Worm (Caenorhabditis elegans) whole organism, late embryonic: ENCODE data around the gene nhr-219.

Experiments
- K02D7.2 ChIP-seq: sonication (generic microtip); optimal IDR thresholded peaks from 2 replicates; lab custom pipeline; 2017; ENCODE audit warnings: mild to moderate bottlenecking, missing genetic modification characterization, missing compliant biosample characterization
- K09A11.1 ChIP-seq: sonication (generic microtip); optimal IDR thresholded peaks from 2 replicates; lab custom pipeline; 2017; ENCODE audit warnings: antibody characterized with exemption, mild to moderate bottlenecking, missing genetic modification characterization, missing compliant biosample characterization; ENCODE audit not compliant: insufficient read depth
- T23F11.4 ChIP-seq: fragments of 200-800 bp; sonication (Bioruptor generic); optimal IDR thresholded peaks from 2 replicates; lab custom pipeline; 2018; ENCODE audit warnings: mild to moderate bottlenecking, missing genetic modification characterization, missing compliant biosample characterization
- Y22D7AL.16 ChIP-seq: sonication (generic microtip); optimal IDR thresholded peaks from 2 replicates; lab custom pipeline; 2016; ENCODE audit warnings: missing genetic modification characterization, missing compliant biosample characterization
- ama-1 ChIP-seq: fragments of 150-350 bp; optimal IDR thresholded peaks from 2 replicates; lab custom pipeline; 2014
- ceh-18 ChIP-seq: sonication (generic microtip); optimal IDR thresholded peaks from 2 replicates; lab custom pipeline; 2016; ENCODE audit warnings: missing genetic modification characterization, missing compliant biosample characterization
- ceh-19 ChIP-seq: fragments of 200-800 bp; sonication (Bioruptor generic); optimal IDR thresholded peaks from 2 replicates; lab custom pipeline; 2018; ENCODE audit warnings: mild to moderate bottlenecking, missing genetic modification characterization, missing compliant biosample characterization
- ceh-2 ChIP-seq: sonication (generic microtip); optimal IDR thresholded peaks from 2 replicates; lab custom pipeline; 2016; ENCODE audit warnings: missing genotype, missing genetic modification characterization, missing compliant biosample characterization
- ceh-22 ChIP-seq: sonication (generic microtip); optimal IDR thresholded peaks from 2 replicates; lab custom pipeline; 2017; ENCODE audit warnings: missing biosample characterization, missing genetic modification characterization
- ceh-24 ChIP-seq: sonication (generic microtip); optimal IDR thresholded peaks from 2 replicates; lab custom pipeline; 2016; ENCODE audit warnings: mild to moderate bottlenecking, missing genetic modification characterization, missing compliant biosample characterization
- ceh-34 ChIP-seq: sonication (generic microtip); optimal IDR thresholded peaks from 2 replicates; lab custom pipeline; 2016; ENCODE audit warnings: mild to moderate bottlenecking, missing genetic modification characterization, missing compliant biosample characterization
- ceh-48 ChIP-seq: sonication (generic microtip); optimal IDR thresholded peaks from 2 replicates; lab custom pipeline; 2016; ENCODE audit warnings: missing genetic modification characterization, inconsistent platforms, missing compliant biosample characterization
- ceh-6 ChIP-seq: fragments of 200-800 bp; sonication (Bioruptor generic); optimal IDR thresholded peaks from 2 replicates; lab custom pipeline; 2018; ENCODE audit warnings: mild to moderate bottlenecking, missing genetic modification characterization, missing compliant biosample characterization
- ceh-9 ChIP-seq: sonication (generic microtip); optimal IDR thresholded peaks from 2 replicates; lab custom pipeline; 2016; ENCODE audit warnings: mild to moderate bottlenecking, missing genetic modification characterization, inconsistent platforms, missing compliant biosample characterization
- che-1 ChIP-seq: sonication (generic microtip); optimal IDR thresholded peaks from 2 replicates; lab custom pipeline; 2016; ENCODE audit warnings: mild to moderate bottlenecking, missing genetic modification characterization, missing compliant biosample characterization
- dmd-4 ChIP-seq: sonication (generic microtip); optimal IDR thresholded peaks from 2 replicates; lab custom pipeline; 2016; ENCODE audit warnings: borderline replicate concordance, missing genetic modification characterization, missing compliant biosample characterization
- dve-1 ChIP-seq: sonication (generic microtip); optimal IDR thresholded peaks from 2 replicates; lab custom pipeline; 2017; ENCODE audit warnings: antibody characterized with exemption, mild to moderate bottlenecking, missing genetic modification characterization, missing compliant biosample characterization
- elt-2 ChIP-seq: sonication (generic microtip); optimal IDR thresholded peaks from 2 replicates; lab custom pipeline; 2016; ENCODE audit warnings: missing genetic modification reagents, missing genetic modification characterization, missing compliant biosample characterization
- ets-4 ChIP-seq: sonication (generic microtip); optimal IDR thresholded peaks from 2 replicates; lab custom pipeline; 2016; ENCODE audit warnings: missing genetic modification characterization, missing compliant biosample characterization
- fax-1 ChIP-seq: sonication (generic microtip); optimal IDR thresholded peaks from 2 replicates; lab custom pipeline; 2016; ENCODE audit warnings: missing genotype, missing genetic modification characterization, missing compliant biosample characterization
- fkh-10 ChIP-seq: fragments of 150-350 bp; optimal IDR thresholded peaks from 2 replicates; lab custom pipeline; 2014; ENCODE audit warnings: missing biosample characterization, missing genetic modification reagents, missing genetic modification characterization
- gmeb-2 ChIP-seq: sonication (generic microtip); optimal IDR thresholded peaks from 2 replicates; lab custom pipeline; 2016; ENCODE audit warnings: missing genetic modification characterization, inconsistent platforms, missing compliant biosample characterization
- hlh-30 ChIP-seq: sonication (generic microtip); optimal IDR thresholded peaks from 2 replicates; lab custom pipeline; 2017; ENCODE audit warnings: antibody characterized with exemption, missing genetic modification characterization, missing compliant biosample characterization; ENCODE audit not compliant: insufficient read depth
- hlh-6 ChIP-seq: sonication (generic microtip); optimal IDR thresholded peaks from 2 replicates; lab custom pipeline; 2016; ENCODE audit warnings: missing genotype, missing genetic modification characterization, missing compliant biosample characterization
- hlh-8 ChIP-seq: sonication (generic microtip); optimal IDR thresholded peaks from 2 replicates; lab custom pipeline; 2016; ENCODE audit warnings: missing genotype, missing genetic modification characterization, missing compliant biosample characterization
- lim-6 ChIP-seq: sonication (generic microtip); optimal IDR thresholded peaks from 2 replicates; lab custom pipeline; 2016; ENCODE audit warnings: missing genetic modification characterization, missing compliant biosample characterization
- madf-2 ChIP-seq: sonication (generic microtip); optimal IDR thresholded peaks from 2 replicates; lab custom pipeline; 2017; ENCODE audit warnings: missing genetic modification characterization, missing compliant biosample characterization
- mec-3 ChIP-seq: sonication (generic microtip); optimal IDR thresholded peaks from 2 replicates; lab custom pipeline; 2016; ENCODE audit warnings: borderline replicate concordance, missing genetic modification characterization, missing compliant biosample characterization
- nfya-1 ChIP-seq: sonication (generic microtip); optimal IDR thresholded peaks from 2 replicates; lab custom pipeline; 2017; ENCODE audit warnings: missing genetic modification characterization, mild to moderate bottlenecking, missing compliant biosample characterization, antibody characterized with exemption, moderate library complexity
- nhr-11 ChIP-seq: fragments of 150-350 bp; optimal IDR thresholded peaks from 2 replicates; lab custom pipeline; 2014; ENCODE audit warnings: missing biosample characterization, missing genetic modification characterization
- nhr-232 ChIP-seq: sonication (generic microtip); optimal IDR thresholded peaks from 2 replicates; lab custom pipeline; 2016; ENCODE audit warnings: missing genetic modification characterization, missing compliant biosample characterization
- npax-4 ChIP-seq: sonication (generic microtip); optimal IDR thresholded peaks from 2 replicates; lab custom pipeline; 2016; ENCODE audit warnings: missing genetic modification characterization, missing compliant biosample characterization
- odd-2 ChIP-seq: sonication (generic microtip); optimal IDR thresholded peaks from 2 replicates; lab custom pipeline; 2017; ENCODE audit warnings: antibody characterized with exemption, mild to moderate bottlenecking, missing genetic modification characterization, missing compliant biosample characterization
- pat-9 ChIP-seq: fragments of 200-800 bp; sonication (Bioruptor generic); optimal IDR thresholded peaks from 2 replicates; lab custom pipeline; 2018; ENCODE audit warnings: mild to moderate bottlenecking, missing genetic modification characterization, moderate library complexity, missing compliant biosample characterization
- pha-2 ChIP-seq: sonication (generic microtip); optimal IDR thresholded peaks from 2 replicates; lab custom pipeline; 2017; ENCODE audit warnings: mild to moderate bottlenecking, missing genetic modification characterization, missing compliant biosample characterization
- pha-4 ChIP-seq: fragments of 150-350 bp; optimal IDR thresholded peaks from 2 replicates; lab custom pipeline; 2018; ENCODE audit warnings: missing biosample characterization, missing genetic modification reagents, missing genetic modification characterization
- ref-2 ChIP-seq: sonication (generic microtip); optimal IDR thresholded peaks from 2 replicates; lab custom pipeline; 2016; ENCODE audit warnings: missing genetic modification characterization, missing compliant biosample characterization
- rnt-1 ChIP-seq: sonication (generic microtip); optimal IDR thresholded peaks from 2 replicates; lab custom pipeline; 2016; ENCODE audit warnings: missing genetic modification characterization, missing compliant biosample characterization
- sox-4 ChIP-seq: sonication (generic microtip); optimal IDR thresholded peaks from 2 replicates; lab custom pipeline; 2017; ENCODE audit warnings: mild to moderate bottlenecking, missing genetic modification characterization, inconsistent platforms, missing compliant biosample characterization
- syd-9 ChIP-seq: sonication (generic microtip); optimal IDR thresholded peaks from 2 replicates; lab custom pipeline; 2016; ENCODE audit warnings: mild to moderate bottlenecking, missing genetic modification characterization, moderate library complexity, missing compliant biosample characterization
- tbx-2 ChIP-seq: sonication (generic microtip); optimal IDR thresholded peaks from 2 replicates; lab custom pipeline; 2016; ENCODE audit warnings: missing genetic modification characterization, missing compliant biosample characterization
- unc-55 ChIP-seq: sonication (generic microtip); optimal IDR thresholded peaks from 2 replicates; lab custom pipeline; 2017; ENCODE audit warnings: missing biosample characterization, missing genetic modification reagents, missing genetic modification characterization
- unc-86 ChIP-seq: sonication (generic microtip); optimal IDR thresholded peaks from 2 replicates; lab custom pipeline; 2016; ENCODE audit warnings: missing genetic modification characterization, missing compliant biosample characterization
- zip-5 ChIP-seq: sonication (generic microtip); optimal IDR thresholded peaks from 2 replicates; lab custom pipeline; 2016; ENCODE audit warnings: missing genetic modification characterization, missing compliant biosample characterization

Gene nhr-219

DNA sequence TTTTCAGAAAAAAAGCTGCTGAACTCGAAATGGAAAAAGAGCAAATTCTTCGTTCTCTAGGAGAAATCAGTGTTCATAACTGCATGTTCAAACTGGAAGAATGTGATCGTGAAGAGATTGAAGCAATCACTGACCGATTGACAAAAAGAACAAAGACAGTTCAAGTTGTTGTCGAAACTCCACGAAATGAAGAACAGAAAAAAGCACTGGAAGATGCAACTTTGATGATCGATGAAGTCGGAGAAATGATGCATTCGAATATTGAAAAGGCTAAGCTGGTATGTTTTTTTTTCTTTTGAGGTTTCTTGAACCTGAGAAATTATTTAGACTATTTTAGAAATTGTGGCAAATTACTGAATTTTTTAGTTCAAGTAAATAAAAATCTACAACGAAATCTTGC, 27.5 kb downstream of the nhr-219 start:
- TF ChIP-seq ceh-24 (tag; lab: Kevin White, UChicago) (no peak), mec-3 (tag; lab: Kevin White, UChicago) (no peak), pha-2 (tag; lab: Kevin White, UChicago) (no peak), unc-86 (tag; lab: Kevin White, UChicago) (no peak), ceh-9 (no peak), nhr-232 (no peak), npax-4 (tag; lab: Kevin White, UChicago) (no peak), madf-2 (tag; lab: Kevin White, UChicago) (no peak), ceh-48 (tag; lab: Kevin White, UChicago) (no peak), hlh-6 (tag; lab: Kevin White, UChicago) (no peak), pha-4 (tag; lab: Kevin White, UChicago) (no peak), hlh-30 (tag; lab: Kevin White, UChicago) (no peak), fkh-10 (GFP tag; lab: Kevin White, UChicago) (no peak), ceh-34 (no peak), odd-2 (tag; lab: Kevin White, UChicago) (no peak)

- TF ChIP-seq hlh-8: no peak
- no peak for TF ChIP-seq lim-6 (tag; lab: Kevin White, UChicago)
- TF ChIP-seq hlh-6 (tag; lab: Kevin White, UChicago): no peak
- no peak for TF ChIP-seq unc-55
- no peak for TF ChIP-seq zip-5
- no peak for TF ChIP-seq ceh-9
- no peak for TF ChIP-seq odd-2 (tag; lab: Kevin White, UChicago)
- no peak for TF ChIP-seq elt-2 (tag; lab: Kevin White, UChicago)
- TF ChIP-seq ceh-2 (tag; lab: Kevin White, UChicago): no peak
- TF ChIP-seq T23F11.4: no peak
- TF ChIP-seq che-1 (tag; lab: Kevin White, UChicago): no peak
- TF ChIP-seq mec-3 (tag; lab: Kevin White, UChicago): no peak
- TF ChIP-seq ceh-19 (GFP tag; lab: Kevin White, UChicago): no peak
These were observed 28.3 kb downstream of the nhr-219 start for ce11 chrV:8937476-8938249.

ce11 chrV:8936791-8937475, 29.1 kb downstream of the nhr-219 start:
- TF ChIP-seq dmd-4 (no peak), unc-55 (peak; percentile 28), pha-4 (tag; lab: Kevin White, UChicago) (no peak), ceh-22 (tag; lab: Kevin White, UChicago) (no peak), ceh-34 (no peak)

DNA sequence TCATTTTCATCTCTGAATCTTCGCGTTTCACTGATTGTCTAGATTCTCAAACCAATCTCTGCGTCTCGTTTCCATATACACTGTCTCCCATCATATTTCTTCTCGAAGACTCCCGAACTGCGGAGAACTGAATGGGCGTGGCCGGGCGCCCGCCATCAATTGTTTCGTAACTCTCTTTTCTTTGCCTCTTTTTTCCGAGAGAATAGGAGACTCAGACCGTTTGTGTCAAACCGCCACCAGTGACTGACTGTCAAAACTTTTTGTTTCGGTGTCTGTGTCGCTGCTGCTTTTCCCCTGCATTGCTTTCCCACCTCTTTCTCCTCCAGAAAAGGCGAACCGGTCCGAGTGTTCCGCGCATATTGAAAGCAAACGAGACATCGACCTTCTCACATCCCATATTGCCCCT, 29.8 kb downstream of the nhr-219 start, which contains the start of gene unc-23:
unc-23 (plus strand) TSS at position 176 of the 406 bp plus-strand sequence.
- TF ChIP-seq madf-2 (tag; lab: Kevin White, UChicago): no peak
- no peak for TF ChIP-seq ceh-48 (tag; lab: Kevin White, UChicago)
- no peak for TF ChIP-seq ceh-6 (GFP tag; lab: Kevin White, UChicago)
- TF ChIP-seq syd-9 (tag; lab: Kevin White, UChicago): no peak
- TF ChIP-seq nhr-232: no peak
- no peak for TF ChIP-seq fax-1
- TF ChIP-seq sox-4: no peak
- TF ChIP-seq K02D7.2 (tag; lab: Kevin White, UChicago): no peak
- peak; percentile 9 for TF ChIP-seq dve-1 (tag; lab: Kevin White, UChicago)
- TF ChIP-seq ref-2 (tag; lab: Kevin White, UChicago): peak; percentile 54
- peak; percentile 60 for TF ChIP-seq ets-4 (tag; lab: Kevin White, UChicago)
- no peak for TF ChIP-seq K09A11.1 (tag; lab: Kevin White, UChicago)
- TF ChIP-seq che-1 (tag; lab: Kevin White, UChicago): no peak
- TF ChIP-seq hlh-30 (tag; lab: Kevin White, UChicago): no peak
- no peak for TF ChIP-seq dmd-4
- TF ChIP-seq Y22D7AL.16 (tag; lab: Kevin White, UChicago): no peak
- peak; percentile 83 for TF ChIP-seq ceh-18 (tag; lab: Kevin White, UChicago)
- no peak for TF ChIP-seq ceh-9
- peak; percentile 38 for TF ChIP-seq pat-9
- TF ChIP-seq nhr-11 (tag; lab: Kevin White, UChicago): no peak
- peak; percentile 79 for TF ChIP-seq nfya-1 (tag; lab: Kevin White, UChicago)
- TF ChIP-seq tbx-2 (tag; lab: Kevin White, UChicago): peak; percentile 23
- TF ChIP-seq gmeb-2 (tag; lab: Kevin White, UChicago): no peak
- TF ChIP-seq ama-1 (lab: Kevin White, UChicago): no peak
- peak; percentile 80 for TF ChIP-seq rnt-1
